Fruit fly (Drosophila melanogaster) whole organism, prepupa: Measurements from ENCODE around the gene CG9240.

ENCODE experiments used
- CG1621 ChIP-seq: fragments of 200-800 bp; sonication (Bioruptor generic); optimal IDR thresholded peaks from 3 replicates; lab custom pipeline; 2018; ENCODE audit warnings: missing biosample characterization, mild to moderate bottlenecking, missing genetic modification characterization
- CG6792 ChIP-seq: fragments of 200-800 bp; sonication (Bioruptor generic); optimal IDR thresholded peaks from 3 replicates; lab custom pipeline; 2016; ENCODE audit warnings: missing biosample characterization, missing genetic modification characterization
- CG6854 ChIP-seq: fragments of 200-800 bp; sonication (Bioruptor generic); optimal IDR thresholded peaks from 2 replicates; lab custom pipeline; 2017; ENCODE audit warnings: missing biosample characterization, mild to moderate bottlenecking, missing genetic modification characterization
- fkh ChIP-seq: fragments of 200-800 bp; sonication (Bioruptor generic); optimal IDR thresholded peaks from 3 replicates; lab custom pipeline; 2017; ENCODE audit warnings: missing biosample characterization, mild to moderate bottlenecking, missing genetic modification characterization, moderate library complexity
- salr ChIP-seq, 2 experiments: fragments of 200-800 bp; sonication (Bioruptor generic); optimal IDR thresholded peaks; 3 replicates each; lab custom pipeline; 2016 to 2018; ENCODE audit warnings: missing biosample characterization in 2 of 2, missing genetic modification characterization in 2 of 2, mild to moderate bottlenecking in 1 of 2

DNA sequence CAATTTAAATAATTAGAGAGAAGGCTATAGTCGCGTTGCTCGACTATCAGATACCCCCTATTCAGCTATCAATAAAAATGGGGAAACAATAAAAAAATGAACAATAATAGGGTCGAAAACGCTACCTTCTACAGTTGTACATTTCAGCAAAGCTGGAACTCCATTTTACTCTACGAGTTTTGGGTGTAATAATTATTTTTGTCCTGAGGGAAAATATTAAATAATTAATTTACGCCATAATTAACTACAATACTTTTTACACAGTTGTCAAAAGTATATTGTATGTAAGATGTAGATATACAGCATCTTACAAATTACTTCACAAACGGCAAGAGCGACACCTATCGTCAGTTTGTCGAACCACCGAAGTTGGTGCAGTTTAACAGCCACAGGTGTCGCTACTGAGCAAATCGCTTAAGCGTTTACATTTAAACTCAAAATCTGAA is 47.7 kb downstream of the CG9240 start:
- no peak for TF ChIP-seq CG6792 (GFP tag; lab: Kevin White, UChicago)
- no peak for TF ChIP-seq CG1621 (tag; lab: Kevin White, UChicago)
- TF ChIP-seq CG6854 (GFP tag; lab: Kevin White, UChicago) = no peak
- TF ChIP-seq salr (GFP tag; optimal IDR thresholded peaks at IDR 0.05; lab: Kevin White, UChicago) = no peak
- no peak for TF ChIP-seq fkh (GFP tag; lab: Kevin White, UChicago)
